Worm (Caenorhabditis elegans) whole organism, early embryonic: Measurements from ENCODE around the gene K09C8.9.

ENCODE experiments used
- B0310.2 ChIP-seq: sonication (generic microtip); optimal IDR thresholded peaks from 2 replicates; lab custom pipeline; 2016; ENCODE audit warnings: mild to moderate bottlenecking, missing genetic modification characterization, missing compliant biosample characterization
- F13C5.2 ChIP-seq: sonication (generic microtip); optimal IDR thresholded peaks from 2 replicates; lab custom pipeline; 2017; ENCODE audit warnings: mild to moderate bottlenecking, missing genetic modification characterization, inconsistent platforms, missing compliant biosample characterization
- aly-1 ChIP-seq: sonication (generic microtip); optimal IDR thresholded peaks from 2 replicates; lab custom pipeline; 2016; ENCODE audit warnings: missing genetic modification characterization, missing compliant biosample characterization
- ama-1 ChIP-seq: fragments of 150-350 bp; optimal IDR thresholded peaks from 2 replicates; lab custom pipeline; 2014
- ceh-13 ChIP-seq: fragments of 200-800 bp; sonication (Bioruptor generic); optimal IDR thresholded peaks from 2 replicates; lab custom pipeline; 2018; ENCODE audit warnings: mild to moderate bottlenecking, missing genetic modification characterization, missing compliant biosample characterization
- ceh-36 ChIP-seq: sonication (generic microtip); optimal IDR thresholded peaks from 2 replicates; lab custom pipeline; 2016; ENCODE audit warnings: missing genetic modification characterization, inconsistent platforms, missing compliant biosample characterization
- ets-7 ChIP-seq: sonication (generic microtip); optimal IDR thresholded peaks from 2 replicates; lab custom pipeline; 2016; ENCODE audit warnings: missing genotype, missing genetic modification characterization, missing compliant biosample characterization
- flt-1 ChIP-seq: fragments of 200-800 bp; sonication (Bioruptor generic); IDR thresholded peaks from 2 replicates; pipeline ENCODE4 v1.3.6; 2022; ENCODE audit warnings: missing genetic modification characterization, missing compliant biosample characterization
- hmbx-1 ChIP-seq: sonication (generic microtip); optimal IDR thresholded peaks from 2 replicates; lab custom pipeline; 2016; ENCODE audit warnings: mild to moderate bottlenecking, missing genetic modification characterization, missing compliant biosample characterization
- hmg-4 ChIP-seq: fragments of 200-800 bp; sonication (Bioruptor generic); optimal IDR thresholded peaks from 2 replicates; lab custom pipeline; 2018; ENCODE audit warnings: mild to moderate bottlenecking, missing genetic modification characterization, missing compliant biosample characterization
- hnd-1 ChIP-seq: sonication (generic microtip); optimal IDR thresholded peaks from 2 replicates; lab custom pipeline; 2016; ENCODE audit warnings: missing genetic modification characterization, missing compliant biosample characterization
- pes-1 ChIP-seq: fragments of 200-800 bp; sonication (Bioruptor generic); IDR thresholded peaks from 2 replicates; pipeline ENCODE4 v1.3.6; 2022; ENCODE audit warnings: missing genetic modification reagents, missing genetic modification characterization, missing compliant biosample characterization
- scrt-1 ChIP-seq: fragments of 200-800 bp; sonication (Bioruptor generic); IDR thresholded peaks from 2 replicates; pipeline ENCODE4 v1.3.6; 2022; ENCODE audit warnings: missing genetic modification characterization, missing compliant biosample characterization
- sea-1 ChIP-seq: fragments of 200-800 bp; sonication (Bioruptor generic); conservative IDR thresholded peaks from 2 replicates; pipeline ENCODE4 v1.3.6; 2022; ENCODE audit warnings: missing genetic modification characterization, missing compliant biosample characterization
- tbx-11 ChIP-seq: fragments of 200-800 bp; sonication (Bioruptor generic); IDR thresholded peaks from 2 replicates; pipeline ENCODE4 v1.3.6; 2022; ENCODE audit warnings: missing genetic modification characterization, missing compliant biosample characterization
- tbx-37 ChIP-seq: fragments of 200-800 bp; sonication (Bioruptor generic); conservative IDR thresholded peaks from 2 replicates; pipeline ENCODE4 v1.3.6; 2022; ENCODE audit warnings: missing genetic modification reagents, missing genetic modification characterization, missing compliant biosample characterization
- tra-4 ChIP-seq: sonication (generic microtip); optimal IDR thresholded peaks from 2 replicates; lab custom pipeline; 2017; ENCODE audit warnings: missing genetic modification characterization, missing compliant biosample characterization

K09C8.9 gene

ce11 chrX:10990159-10990854 lies 22.7 kb upstream of the K09C8.9 start:
- TF ChIP-seq flt-1 = 0 out of 2 replicates have a peak, but pooled peaks have one; percentile 3
- TF ChIP-seq tbx-37 (GFP tag; lab: Robert Waterston, UW) = no peak

DNA sequence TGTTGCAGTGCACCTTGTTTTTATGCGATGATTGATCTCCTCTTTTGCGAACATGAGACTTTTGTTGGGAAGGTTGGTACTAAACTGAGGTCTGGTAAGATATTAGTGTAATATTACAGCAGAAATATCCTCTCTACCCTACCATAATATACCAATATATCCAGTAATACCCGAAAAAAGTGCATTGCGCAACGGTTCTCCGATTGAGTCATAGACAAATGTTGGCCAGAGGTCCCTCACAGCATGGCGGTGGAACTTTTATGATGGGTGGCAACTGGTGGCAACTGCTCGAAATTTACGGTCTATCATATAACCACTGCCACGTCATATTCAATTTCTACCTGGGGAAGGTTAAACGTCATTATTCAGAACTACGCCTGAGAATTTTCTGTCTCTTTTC lies 21.7 kb upstream of the K09C8.9 start:
- 0 out of 2 replicates have a peak, but pooled peaks have one; percentile 12 for TF ChIP-seq scrt-1 (GFP tag; lab: Robert Waterston, UW)
- no peak for TF ChIP-seq hmg-4 (GFP tag; lab: Kevin White, UChicago)

DNA sequence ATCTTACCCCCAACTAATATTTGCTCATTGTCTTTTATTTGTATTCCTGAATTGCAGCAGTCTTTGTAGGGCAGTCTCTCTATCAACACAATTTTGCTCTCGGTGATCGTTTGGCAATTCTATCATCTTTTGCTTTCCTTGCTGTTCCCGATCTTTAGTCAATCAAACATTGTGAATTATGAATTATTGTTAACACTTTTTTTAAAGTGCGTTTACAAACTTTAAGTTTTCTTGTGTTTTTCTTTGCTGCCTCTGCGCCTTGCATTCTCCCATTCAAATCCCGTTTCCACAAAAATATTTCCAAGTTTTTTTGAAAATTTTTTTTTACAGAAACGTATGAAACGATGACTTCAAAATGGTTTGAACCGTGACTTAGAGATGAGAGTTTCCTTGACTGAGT lies 14.5 kb upstream of the K09C8.9 start, which contains the start of gene ver-4:
Gene ver-4 (plus strand): TSS at position 301 of the 400 bp plus-strand sequence.
- TF ChIP-seq hnd-1 (tag; lab: Kevin White, UChicago) = no peak
- no peak for TF ChIP-seq tbx-11 (GFP tag; lab: Robert Waterston, UW)
- no peak for TF ChIP-seq pes-1 (GFP tag; lab: Robert Waterston, UW)
- TF ChIP-seq aly-1 (tag; lab: Kevin White, UChicago) = no peak
- TF ChIP-seq tra-4 (tag; lab: Kevin White, UChicago) = no peak
- no peak for TF ChIP-seq F13C5.2 (tag; lab: Kevin White, UChicago)
- no peak for TF ChIP-seq ets-7
- TF ChIP-seq flt-1 = no peak
- no peak for TF ChIP-seq sea-1 (GFP tag; lab: Robert Waterston, UW)
- no peak for TF ChIP-seq scrt-1 (GFP tag; lab: Robert Waterston, UW)
- no peak for TF ChIP-seq tbx-37 (GFP tag; lab: Robert Waterston, UW)
- TF ChIP-seq ceh-13 (GFP tag; lab: Kevin White, UChicago) = no peak
- TF ChIP-seq hmbx-1 (tag; lab: Kevin White, UChicago) = no peak
- TF ChIP-seq ama-1 (lab: Kevin White, UChicago) = no peak
- no peak for TF ChIP-seq B0310.2
- TF ChIP-seq hmg-4 (GFP tag; lab: Kevin White, UChicago) = no peak
- TF ChIP-seq ceh-36 (tag; lab: Kevin White, UChicago) = no peak

- TF ChIP-seq hnd-1 (tag; lab: Kevin White, UChicago) (no peak), hmg-4 (GFP tag; lab: Kevin White, UChicago) (no peak), scrt-1 (GFP tag; lab: Robert Waterston, UW) (no peak), sea-1 (GFP tag; lab: Robert Waterston, UW) (no peak), ceh-13 (GFP tag; lab: Kevin White, UChicago) (no peak), ama-1 (lab: Kevin White, UChicago) (no peak), flt-1 (no peak), pes-1 (GFP tag; lab: Robert Waterston, UW) (no peak), ceh-36 (tag; lab: Kevin White, UChicago) (no peak), ets-7 (no peak), tra-4 (tag; lab: Kevin White, UChicago) (no peak), aly-1 (tag; lab: Kevin White, UChicago) (no peak), tbx-37 (GFP tag; lab: Robert Waterston, UW) (no peak)
Observed at ce11 chrX:10981374-10981773, 13.8 kb upstream of the K09C8.9 start.

DNA sequence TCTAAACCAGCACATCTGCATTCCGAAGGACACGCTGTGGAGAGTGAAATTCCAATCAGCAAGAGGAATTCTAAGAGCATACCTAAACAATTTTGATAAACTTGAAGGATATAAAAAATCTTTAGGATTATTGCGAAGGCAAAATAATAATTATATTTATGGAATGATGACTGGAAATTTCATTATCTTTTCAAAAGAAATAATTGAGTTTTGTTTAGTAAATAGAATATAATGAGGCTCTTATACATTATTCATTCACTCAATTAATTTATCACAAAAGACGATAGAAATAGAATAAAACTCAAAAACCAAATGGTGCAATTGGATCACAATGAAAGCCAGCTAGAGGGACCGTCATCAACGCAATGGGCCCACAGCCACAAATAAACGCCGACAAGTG lies 11.6 kb upstream of the K09C8.9 start, which contains the start of gene pxn-2:
Gene pxn-2 (minus strand): TSS at position 101 of the 400 bp plus-strand sequence.
- TF ChIP-seq sea-1 (GFP tag; lab: Robert Waterston, UW) (no peak), tbx-37 (GFP tag; lab: Robert Waterston, UW) (no peak)

DNA sequence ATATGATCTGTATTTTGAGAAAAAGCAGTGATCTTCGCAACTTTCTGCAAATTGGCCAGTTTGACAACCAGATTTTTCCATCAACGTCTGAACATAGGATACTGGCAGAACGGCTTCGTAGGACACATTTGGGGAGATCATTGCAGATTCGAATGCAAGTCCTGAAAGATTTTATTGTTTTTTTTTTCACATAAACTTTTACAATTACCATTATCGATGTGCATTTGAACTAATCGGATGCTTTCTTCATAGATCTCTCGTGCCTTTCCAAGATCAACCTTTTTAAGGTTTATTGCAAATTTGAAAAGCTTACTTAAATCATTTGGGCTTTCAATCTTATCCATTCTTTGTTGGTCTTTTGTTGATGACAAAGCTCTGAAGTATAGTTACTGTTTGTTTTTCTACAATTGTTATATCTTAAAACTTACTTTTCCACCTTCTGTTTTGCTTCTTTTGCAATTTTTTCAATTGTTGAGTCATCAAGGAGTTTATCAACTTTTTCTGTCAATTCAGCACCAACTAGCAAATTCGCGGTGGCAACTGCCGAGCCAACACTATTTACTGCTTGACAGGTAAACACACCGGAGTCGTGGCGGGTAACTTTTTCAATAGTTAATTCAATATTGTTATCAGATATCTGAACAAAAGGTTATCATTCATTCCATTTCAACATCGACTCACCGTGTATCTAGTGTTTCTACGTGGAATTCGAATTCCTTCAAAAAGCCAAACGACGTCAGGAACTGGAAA lies 9.0 kb upstream of the K09C8.9 start:
- TF ChIP-seq flt-1 (no peak), ceh-36 (tag; lab: Kevin White, UChicago) (no peak), ets-7 (no peak), hnd-1 (tag; lab: Kevin White, UChicago) (no peak), ceh-13 (GFP tag; lab: Kevin White, UChicago) (no peak), hmbx-1 (tag; lab: Kevin White, UChicago) (no peak)

ce11 chrX:10971118-10971517 lies 3.5 kb upstream of the K09C8.9 start:
- TF ChIP-seq tbx-11 (GFP tag; lab: Robert Waterston, UW) = no peak
- no peak for TF ChIP-seq hmbx-1 (tag; lab: Kevin White, UChicago)
- no peak for TF ChIP-seq aly-1 (tag; lab: Kevin White, UChicago)
- TF ChIP-seq scrt-1 (GFP tag; lab: Robert Waterston, UW) = no peak
- TF ChIP-seq F13C5.2 (tag; lab: Kevin White, UChicago) = no peak
- no peak for TF ChIP-seq ceh-36 (tag; lab: Kevin White, UChicago)
- TF ChIP-seq flt-1 = no peak
- TF ChIP-seq ama-1 (lab: Kevin White, UChicago) = no peak

DNA sequence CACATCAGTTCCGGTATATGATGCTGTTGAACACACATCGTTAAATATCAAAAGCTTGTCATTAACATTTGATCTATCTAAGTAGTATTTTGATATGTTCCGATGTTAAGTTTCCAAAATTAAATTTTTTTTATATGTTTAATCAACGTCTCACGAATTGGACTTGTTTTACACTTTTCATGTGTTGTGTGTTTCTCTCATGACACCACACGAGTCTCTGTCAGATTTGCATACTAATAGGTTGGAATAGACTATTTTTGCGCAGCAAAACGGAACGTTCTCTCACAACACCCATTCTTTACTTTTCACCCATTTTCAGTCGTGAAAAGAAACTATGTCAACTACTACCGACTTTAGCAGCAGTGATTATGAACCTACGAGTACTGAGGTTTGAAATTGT lies 3.0 kb upstream of the K09C8.9 start, which contains the start of gene K09C8.8:
Gene K09C8.8 (plus strand): TSS at position 301 of the 400 bp plus-strand sequence.
- TF ChIP-seq hmg-4 (GFP tag; lab: Kevin White, UChicago) (no peak), scrt-1 (GFP tag; lab: Robert Waterston, UW) (no peak), tbx-37 (GFP tag; lab: Robert Waterston, UW) (no peak), F13C5.2 (tag; lab: Kevin White, UChicago) (no peak)
